Fruit fly (Drosophila melanogaster): ENCODE results near the gene bbg.
A peak's percentile ranks its signal among the peaks of the same experiment; 100 is the strongest.

The bbg gene

dm6 chr3L:14562672-14563071 lies 26.6 kb upstream of the bbg start:
- TF ChIP-seq psq (optimal IDR thresholded peaks at IDR 0.05) = no peak
- no peak for TF ChIP-seq usp (GFP tag; optimal IDR thresholded peaks at IDR 0.05)
- peak; percentile 0 for TF ChIP-seq CG8478 (optimal IDR thresholded peaks at IDR 0.05)
- no peak for TF ChIP-seq pan (optimal IDR thresholded peaks at IDR 0.05)
- TF ChIP-seq Dll (optimal IDR thresholded peaks at IDR 0.05) = no peak
- TF ChIP-seq EcR (GFP tag; optimal IDR thresholded peaks at IDR 0.05) = no peak

DNA sequence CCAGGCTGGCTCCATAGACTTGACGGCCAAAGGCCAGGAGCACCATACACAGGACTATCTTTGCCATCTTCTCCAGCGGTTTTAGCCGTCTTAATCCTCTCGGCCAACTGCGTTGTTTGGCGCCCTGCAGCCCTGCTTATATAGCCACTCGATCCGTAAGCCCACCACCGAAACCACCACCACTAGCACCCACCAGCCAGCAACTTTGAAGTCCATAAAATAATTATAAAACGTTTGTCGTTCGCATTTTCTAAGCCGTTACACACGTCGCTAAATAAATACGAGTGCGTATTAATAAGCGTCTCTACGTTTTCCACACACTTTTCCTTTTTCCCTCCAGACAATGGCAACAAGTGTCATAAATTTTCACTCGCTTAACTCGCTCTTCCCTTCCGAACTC lies 24.6 kb upstream of the bbg start, which contains the start of gene Lk:
TSS of gene Lk (minus strand) at position 101 of the 400 bp plus-strand sequence.
- TF ChIP-seq CG8478 (optimal IDR thresholded peaks at IDR 0.05) (no peak), Dll (optimal IDR thresholded peaks at IDR 0.05) (no peak), EcR (GFP tag; optimal IDR thresholded peaks at IDR 0.05) (no peak), psq (optimal IDR thresholded peaks at IDR 0.05) (no peak), usp (GFP tag; optimal IDR thresholded peaks at IDR 0.05) (no peak), pan (optimal IDR thresholded peaks at IDR 0.05) (no peak)

DNA sequence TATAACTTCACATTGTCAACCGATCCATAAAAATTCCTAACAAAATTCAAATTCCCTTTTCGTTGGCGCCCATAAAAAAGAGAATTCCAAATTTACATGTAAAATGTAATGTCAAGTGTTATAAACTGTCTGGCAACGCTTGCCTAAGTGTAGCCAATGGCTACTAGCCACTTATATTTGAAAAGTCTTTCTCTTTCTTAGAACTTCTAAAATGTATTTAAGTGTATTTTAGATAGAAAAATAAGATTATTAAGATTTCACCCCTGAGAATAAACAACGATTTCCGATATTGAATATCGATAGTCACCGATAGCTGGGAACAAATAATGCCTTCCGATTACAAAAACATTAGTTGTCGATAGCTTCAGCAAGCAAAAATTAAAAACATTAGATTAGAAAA lies 23.6 kb upstream of the bbg start, which contains the start of gene CG34039:
TSS of gene CG34039 (plus strand) at position 342 of the 400 bp plus-strand sequence.
- TF ChIP-seq pan (optimal IDR thresholded peaks at IDR 0.05) (no peak), usp (GFP tag; optimal IDR thresholded peaks at IDR 0.05) (no peak), Dll (optimal IDR thresholded peaks at IDR 0.05) (no peak), CG8478 (optimal IDR thresholded peaks at IDR 0.05) (no peak), psq (optimal IDR thresholded peaks at IDR 0.05) (no peak), EcR (GFP tag; optimal IDR thresholded peaks at IDR 0.05) (no peak)

- TF ChIP-seq EcR (GFP tag; optimal IDR thresholded peaks at IDR 0.05) (no peak), psq (optimal IDR thresholded peaks at IDR 0.05) (no peak), Dll (optimal IDR thresholded peaks at IDR 0.05) (no peak), usp (GFP tag; optimal IDR thresholded peaks at IDR 0.05) (no peak), CG8478 (optimal IDR thresholded peaks at IDR 0.05) (no peak)
Observed at dm6 chr3L:14558947-14559509, 23.0 kb upstream of the bbg start.

dm6 chr3L:14558018-14558417 lies 21.9 kb upstream of the bbg start:
- TF ChIP-seq usp (GFP tag; optimal IDR thresholded peaks at IDR 0.05) = no peak

dm6 chr3L:14556774-14557741 lies 21.0 kb upstream of the bbg start:
- no peak for TF ChIP-seq CG8478 (optimal IDR thresholded peaks at IDR 0.05)
- no peak for TF ChIP-seq usp (GFP tag; optimal IDR thresholded peaks at IDR 0.05)
- TF ChIP-seq EcR (GFP tag; optimal IDR thresholded peaks at IDR 0.05) = no peak
- TF ChIP-seq psq (optimal IDR thresholded peaks at IDR 0.05) = no peak
- no peak for TF ChIP-seq pan (optimal IDR thresholded peaks at IDR 0.05)
- TF ChIP-seq Dll (optimal IDR thresholded peaks at IDR 0.05) = no peak

- TF ChIP-seq usp (GFP tag; optimal IDR thresholded peaks at IDR 0.05) (no peak), EcR (GFP tag; optimal IDR thresholded peaks at IDR 0.05) (peak in 1 of 2 experiments; percentile 47)
Observed at dm6 chr3L:14556177-14556576, 20.1 kb upstream of the bbg start.

DNA sequence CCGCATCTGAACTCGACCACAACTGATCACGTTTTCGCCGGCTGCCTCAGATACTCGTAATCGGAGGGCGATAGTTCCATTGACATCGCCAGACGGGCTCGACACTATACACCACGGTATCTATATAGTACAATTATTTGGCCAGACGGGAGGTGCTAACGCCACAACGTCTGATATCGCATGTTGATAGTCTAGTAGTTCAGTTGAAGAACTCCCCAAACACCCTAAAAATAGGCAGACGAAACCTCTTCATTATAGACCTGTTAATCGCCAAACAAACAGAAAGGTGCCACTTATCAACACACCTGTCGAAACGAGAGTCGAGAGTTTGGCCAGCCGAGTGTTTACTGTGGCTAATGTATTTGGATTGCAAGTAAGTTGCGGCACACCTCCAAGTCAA lies 19.0 kb upstream of the bbg start:
- no peak for TF ChIP-seq usp (GFP tag; optimal IDR thresholded peaks at IDR 0.05)
- TF ChIP-seq CG8478 (optimal IDR thresholded peaks at IDR 0.05) = no peak
- no peak for TF ChIP-seq pan (optimal IDR thresholded peaks at IDR 0.05)
- no peak for TF ChIP-seq psq (optimal IDR thresholded peaks at IDR 0.05)
- TF ChIP-seq EcR (GFP tag; optimal IDR thresholded peaks at IDR 0.05) = no peak
- TF ChIP-seq Dll (optimal IDR thresholded peaks at IDR 0.05) = no peak

DNA sequence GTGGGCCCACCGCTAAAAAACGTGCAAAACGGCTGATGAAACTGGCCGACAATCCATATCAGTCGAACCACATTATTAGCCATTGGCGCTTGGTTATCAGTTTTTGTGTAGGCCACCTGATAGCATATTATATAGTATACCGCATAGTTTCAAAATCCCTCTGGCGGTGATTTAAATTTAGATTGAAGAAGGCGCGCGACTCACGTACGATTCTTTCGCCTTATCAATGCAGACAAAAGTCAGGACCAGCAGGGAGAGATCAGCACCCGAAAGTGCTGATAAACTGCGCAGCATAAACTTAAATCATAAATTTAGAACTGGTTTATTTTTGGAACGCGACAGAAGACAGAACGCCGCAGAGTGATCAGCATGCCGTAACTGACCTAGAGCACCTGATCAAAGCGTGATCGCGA lies 17.8 kb upstream of the bbg start:
- TF ChIP-seq EcR (GFP tag; optimal IDR thresholded peaks at IDR 0.05) (no peak), usp (GFP tag; optimal IDR thresholded peaks at IDR 0.05) (no peak)

dm6 chr3L:14552925-14553239 lies 16.8 kb upstream of the bbg start:
- no peak for TF ChIP-seq EcR (GFP tag; optimal IDR thresholded peaks at IDR 0.05)
- TF ChIP-seq usp (GFP tag; optimal IDR thresholded peaks at IDR 0.05) = no peak
- TF ChIP-seq Dll (optimal IDR thresholded peaks at IDR 0.05) = no peak
- no peak for TF ChIP-seq psq (optimal IDR thresholded peaks at IDR 0.05)
- TF ChIP-seq CG8478 (optimal IDR thresholded peaks at IDR 0.05) = no peak
- no peak for TF ChIP-seq pan (optimal IDR thresholded peaks at IDR 0.05)

DNA sequence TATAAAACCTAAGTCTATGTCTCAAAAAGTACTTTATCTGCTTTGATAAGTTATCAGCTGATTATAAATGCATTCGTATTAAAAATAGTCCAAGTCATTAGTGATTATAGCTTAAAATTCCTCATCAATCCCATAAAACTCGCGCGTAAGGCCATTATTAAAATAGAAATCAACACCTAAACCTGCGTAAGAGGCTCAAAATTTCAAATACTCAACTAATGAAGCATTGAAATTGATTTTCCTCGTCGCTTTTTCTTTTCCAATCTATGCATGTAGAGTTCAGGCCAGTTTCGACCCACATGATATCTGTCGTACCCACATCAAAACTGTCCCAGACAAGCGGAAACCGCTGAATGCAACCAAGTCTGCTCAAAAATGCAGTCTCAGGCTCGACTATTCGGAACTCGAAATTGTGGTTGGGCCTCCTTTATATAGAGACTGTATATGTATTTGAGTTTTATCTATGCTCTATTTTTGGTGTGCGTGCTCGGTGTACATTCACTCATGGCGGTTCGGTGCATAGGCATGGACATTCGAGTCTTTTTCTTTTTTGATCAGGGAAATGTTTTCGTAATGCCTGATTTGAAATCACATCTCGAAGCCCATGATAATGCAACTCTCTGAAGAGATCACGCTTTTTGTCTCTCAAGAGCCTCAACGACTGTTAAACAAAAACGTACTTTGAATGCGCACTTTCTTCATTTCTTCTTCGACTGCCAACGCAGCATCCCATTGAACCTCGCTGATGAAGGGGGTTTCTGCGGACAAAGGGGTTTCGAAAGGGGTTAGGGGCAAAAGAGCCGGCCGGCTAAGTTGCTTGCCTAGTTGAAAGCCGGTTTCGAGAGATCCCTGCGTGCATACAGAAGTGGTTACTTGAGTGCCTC lies 16.2 kb upstream of the bbg start:
- TF ChIP-seq pan (optimal IDR thresholded peaks at IDR 0.05) (no peak), Dll (optimal IDR thresholded peaks at IDR 0.05) (no peak), EcR (GFP tag; optimal IDR thresholded peaks at IDR 0.05) (no peak), CG8478 (optimal IDR thresholded peaks at IDR 0.05) (no peak), psq (optimal IDR thresholded peaks at IDR 0.05) (no peak), usp (GFP tag; optimal IDR thresholded peaks at IDR 0.05) (no peak)

DNA sequence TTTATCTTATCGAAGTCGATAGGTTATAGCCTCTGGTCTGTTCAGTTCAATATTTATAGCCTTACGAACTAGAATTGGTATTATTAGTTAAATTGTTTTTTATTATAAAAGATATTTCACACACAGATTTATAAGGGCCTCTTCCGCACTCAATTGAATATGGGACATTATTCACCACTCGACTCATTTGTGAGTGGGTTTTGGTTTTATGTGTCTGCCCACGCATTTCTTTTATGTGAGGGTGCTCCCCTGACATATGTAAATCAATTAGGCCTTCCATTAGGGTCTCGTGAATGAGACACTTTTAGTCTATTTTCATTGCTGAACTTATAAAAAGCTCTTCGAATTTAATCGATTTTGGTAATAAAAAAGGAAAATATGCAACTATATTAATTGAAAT lies 15.5 kb upstream of the bbg start:
- TF ChIP-seq pan (optimal IDR thresholded peaks at IDR 0.05) (no peak), usp (GFP tag; optimal IDR thresholded peaks at IDR 0.05) (no peak), Dll (optimal IDR thresholded peaks at IDR 0.05) (no peak), EcR (GFP tag; optimal IDR thresholded peaks at IDR 0.05) (no peak), psq (optimal IDR thresholded peaks at IDR 0.05) (no peak), CG8478 (optimal IDR thresholded peaks at IDR 0.05) (no peak)

Measured in whole organism.